Fruit fly (Drosophila melanogaster): ENCODE data around the gene CG4935.
A peak's percentile ranks its signal among the peaks of the same experiment; 100 is the strongest.

The CG4935 gene

DNA sequence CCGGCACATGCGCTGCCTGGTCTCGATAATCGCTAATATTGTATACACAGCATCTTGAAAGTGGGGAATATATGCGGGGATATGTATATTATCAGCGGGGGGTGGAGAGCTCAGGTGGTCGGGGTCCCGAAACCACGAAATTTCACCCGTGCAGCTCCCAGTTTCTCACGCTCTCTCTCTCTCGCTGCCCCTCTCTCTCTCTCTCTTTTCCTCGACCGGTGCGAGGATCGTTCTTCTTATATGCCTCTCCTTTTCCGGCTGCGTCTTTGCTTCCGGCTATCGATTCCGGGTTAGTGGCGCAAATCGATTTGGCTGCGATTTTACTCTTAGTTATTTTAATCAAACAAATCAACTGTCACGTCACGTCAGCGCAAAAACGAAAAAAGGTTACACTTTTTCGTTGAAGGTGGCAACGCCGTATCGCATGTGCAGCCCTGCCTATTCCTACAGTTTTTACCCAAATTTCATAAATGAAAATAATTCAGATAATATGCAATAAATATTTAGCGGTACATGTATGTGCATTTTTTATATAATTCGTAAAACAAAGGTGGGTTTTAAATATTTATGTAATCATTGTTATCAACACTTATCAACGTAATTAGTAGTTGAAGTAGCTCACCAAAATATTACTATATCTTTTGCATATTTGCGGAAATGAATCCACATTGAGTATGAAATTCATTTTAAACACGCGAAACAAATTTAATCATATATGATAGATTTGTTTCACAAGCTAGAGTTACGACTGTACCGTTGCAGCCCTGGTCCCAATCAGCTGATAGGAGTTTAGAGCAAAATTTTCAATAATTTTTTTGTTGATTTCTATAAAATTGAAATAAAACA lies 37.7 kb downstream of the CG4935 start, which contains the start of the genes heix and CG17328 (continued):
- TF ChIP-seq dysf (GFP tag; IDR thresholded peaks at IDR 0.05) (peak; percentile 82), Drgx (GFP tag; IDR thresholded peaks at IDR 0.05) (0 out of 2 replicates have a peak, but pooled peaks have one; percentile 20), tio (GFP tag; optimal IDR thresholded peaks at IDR 0.05) (peak; percentile 80), Dref (GFP tag; IDR thresholded peaks at IDR 0.05) (no peak), gro (GFP tag; optimal IDR thresholded peaks at IDR 0.05) (peak; percentile 31), CG34422 (GFP tag; IDR thresholded peaks at IDR 0.05) (peak; percentile 60), odd (GFP tag; optimal IDR thresholded peaks at IDR 0.05) (peak; percentile 19), CG31388 (GFP tag; optimal IDR thresholded peaks at IDR 0.05) (peak; percentile 6), CG3163 (GFP tag; optimal IDR thresholded peaks at IDR 0.05) (no peak), ATbp (GFP tag; optimal IDR thresholded peaks at IDR 0.05) (no peak), Spps (tag; optimal IDR thresholded peaks at IDR 0.05) (no peak), Usf (GFP tag; optimal IDR thresholded peaks at IDR 0.05) (peak; percentile 33), Neu2 (GFP tag; optimal IDR thresholded peaks at IDR 0.05; ENCODE audit: borderline replicate concordance) (no peak), ham (GFP tag; IDR thresholded peaks at IDR 0.05) (no peak; the same call in 1 of the 2 replicates), trh (GFP tag; optimal IDR thresholded peaks at IDR 0.05) (peak; percentile 25), Kr (GFP tag; optimal IDR thresholded peaks at IDR 0.05) (no peak), dmrt11E (tag; optimal IDR thresholded peaks at IDR 0.05) (peak; percentile 59), Sox102F (GFP tag; optimal IDR thresholded peaks at IDR 0.05) (no peak), pan (optimal IDR thresholded peaks at IDR 0.05) (no peak), pan (GFP tag; optimal IDR thresholded peaks at IDR 0.05 in 1 of 2, IDR thresholded peaks at IDR 0.05 in 1 of 2) (peak in 1 of 2 experiments; percentile 65), Poxn (GFP tag; IDR thresholded peaks at IDR 0.05) (peak; percentile 39; the same call in 1 of the 2 replicates), dmrt99B (tag; optimal IDR thresholded peaks at IDR 0.05) (no peak), MTF-1 (GFP tag; optimal IDR thresholded peaks at IDR 0.05; ENCODE audit: borderline replicate concordance) (no peak), CG3995 (GFP tag; optimal IDR thresholded peaks at IDR 0.05) (peak; percentile 61), NC2β (GFP tag; optimal IDR thresholded peaks at IDR 0.05) (peak; percentile 39), Adf1 (GFP tag; IDR thresholded peaks at IDR 0.05) (no peak), CG18619 (GFP tag; optimal IDR thresholded peaks at IDR 0.05) (peak; percentile 70), CG7372 (GFP tag; IDR thresholded peaks at IDR 0.05) (no peak), CG2712 (tag; optimal IDR thresholded peaks at IDR 0.05) (peak; percentile 74), scrt (GFP tag; optimal IDR thresholded peaks at IDR 0.05) (peak; percentile 37), cwo (GFP tag; optimal IDR thresholded peaks at IDR 0.05) (no peak), ato (GFP tag; IDR thresholded peaks at IDR 0.05; ENCODE audit: partially characterized antibody) (0 out of 2 replicates have a peak, but pooled peaks have one; percentile 16), maf-S (GFP tag; optimal IDR thresholded peaks at IDR 0.05) (peak; percentile 55), dimm (GFP tag; IDR thresholded peaks at IDR 0.05) (no peak), grn (GFP tag; optimal IDR thresholded peaks at IDR 0.05) (no peak), sc (optimal IDR thresholded peaks at IDR 0.05) (no peak), sc (GFP tag; optimal IDR thresholded peaks at IDR 0.05) (no peak), CG3838 (GFP tag; optimal IDR thresholded peaks at IDR 0.05) (no peak), CG9437 (GFP tag; optimal IDR thresholded peaks at IDR 0.05) (peak; percentile 92), bowl (GFP tag; IDR thresholded peaks at IDR 0.05) (no peak), Bdp1 (GFP tag; optimal IDR thresholded peaks at IDR 0.05) (peak; percentile 63), fd3F (GFP tag; optimal IDR thresholded peaks at IDR 0.05) (peak; percentile 65), CG8924 (tag; optimal IDR thresholded peaks at IDR 0.05) (peak; percentile 82), CG4707 (GFP tag; optimal IDR thresholded peaks at IDR 0.05) (no peak), bab2 (GFP tag; optimal IDR thresholded peaks at IDR 0.05) (peak; percentile 52), her (GFP tag; optimal IDR thresholded peaks at IDR 0.05) (no peak), CG12942 (GFP tag; optimal IDR thresholded peaks at IDR 0.05) (peak; percentile 57), NC2α (GFP tag; optimal IDR thresholded peaks at IDR 0.05) (peak; percentile 27), CG5953 (GFP tag; IDR thresholded peaks at IDR 0.05) (peak; percentile 43; the same call in 1 of the 2 replicates), ERR (GFP tag; optimal IDR thresholded peaks at IDR 0.05) (no peak)
